Worm (Caenorhabditis elegans): ENCODE data around the gene dgn-1.
A peak's percentile ranks its signal among the peaks of the same experiment; 100 is the strongest.

The dgn-1 gene

ce11 chrX:10900079-10900724 lies 28.6 kb downstream of the dgn-1 start, which contains the start of gene suca-1:
suca-1 (minus strand) TSS chrX:10900114.
- TF ChIP-seq snpc-4 (tag; optimal IDR thresholded peaks at IDR 0.05) (peak; percentile 4), nhr-25 (tag; optimal IDR thresholded peaks at IDR 0.05) (peak; percentile 67), mdl-1 (tag; optimal IDR thresholded peaks at IDR 0.05) (no peak), aly-2 (tag; optimal IDR thresholded peaks at IDR 0.05) (no peak), lsy-12 (tag; optimal IDR thresholded peaks at IDR 0.05) (no peak), nhr-12 (tag; optimal IDR thresholded peaks at IDR 0.05) (no peak), lin-15B (tag; optimal IDR thresholded peaks at IDR 0.05) (no peak), daf-12 (tag; optimal IDR thresholded peaks at IDR 0.05) (no peak), nhr-77 (tag; optimal IDR thresholded peaks at IDR 0.05) (no peak), ceh-82 (tag; optimal IDR thresholded peaks at IDR 0.05) (no peak), unc-62 (GFP tag; optimal IDR thresholded peaks at IDR 0.05) (no peak), nfya-1 (tag; optimal IDR thresholded peaks at IDR 0.05; ENCODE audit: insufficient read depth) (no peak), hmg-11 (tag; optimal IDR thresholded peaks at IDR 0.05) (peak; percentile 39), nhr-43 (tag; optimal IDR thresholded peaks at IDR 0.05; ENCODE audit: poor library complexity, severe bottlenecking) (peak; percentile 11), fkh-2 (tag; optimal IDR thresholded peaks at IDR 0.05) (no peak), pqm-1 (tag; optimal IDR thresholded peaks at IDR 0.05) (no peak), skn-1 (tag; optimal IDR thresholded peaks at IDR 0.05) (no peak), elt-3 (tag; optimal IDR thresholded peaks at IDR 0.05) (no peak), unc-39 (tag; optimal IDR thresholded peaks at IDR 0.05) (no peak), zag-1 (tag; optimal IDR thresholded peaks at IDR 0.05) (no peak), egl-5 (tag; optimal IDR thresholded peaks at IDR 0.05) (peak; percentile 36), nhr-76 (tag; optimal IDR thresholded peaks at IDR 0.05) (no peak), ceh-9 (tag; optimal IDR thresholded peaks at IDR 0.05) (no peak), mml-1 (tag; optimal IDR thresholded peaks at IDR 0.05) (no peak), elt-1 (tag; optimal IDR thresholded peaks at IDR 0.05) (no peak), jun-1 (tag; optimal IDR thresholded peaks at IDR 0.05) (no peak), elt-2 (tag; optimal IDR thresholded peaks at IDR 0.05) (peak; percentile 68), R02D3.7 (tag; optimal IDR thresholded peaks at IDR 0.05) (no peak), nhr-23 (tag; optimal IDR thresholded peaks at IDR 0.05) (peak; percentile 44)

- TF ChIP-seq unc-62 (GFP tag; optimal IDR thresholded peaks at IDR 0.05) (no peak), jun-1 (tag; optimal IDR thresholded peaks at IDR 0.05) (no peak), ama-1 (optimal IDR thresholded peaks at IDR 0.05) (no peak), unc-39 (tag; optimal IDR thresholded peaks at IDR 0.05) (no peak), nhr-77 (tag; optimal IDR thresholded peaks at IDR 0.05) (no peak), nhr-12 (tag; optimal IDR thresholded peaks at IDR 0.05) (no peak), nhr-28 (tag; optimal IDR thresholded peaks at IDR 0.05) (no peak), eor-1 (tag; optimal IDR thresholded peaks at IDR 0.05) (no peak), snpc-4 (tag; optimal IDR thresholded peaks at IDR 0.05) (no peak), nhr-43 (tag; optimal IDR thresholded peaks at IDR 0.05; ENCODE audit: poor library complexity, severe bottlenecking) (no peak), fkh-2 (tag; optimal IDR thresholded peaks at IDR 0.05) (no peak)
Observed at ce11 chrX:10896498-10896897, 32.3 kb downstream of the dgn-1 start, which contains the start of gene haly-1. haly-1 (minus strand) TSS chrX:10896598.

- TF ChIP-seq nhr-77 (tag; optimal IDR thresholded peaks at IDR 0.05) (no peak), eor-1 (tag; optimal IDR thresholded peaks at IDR 0.05) (no peak)
Observed at ce11 chrX:10891890-10892289, 36.9 kb downstream of the dgn-1 start, which contains the start of gene F47B10.3. F47B10.3 (plus strand) TSS chrX:10892190.

ce11 chrX:10890965-10891364 lies 37.8 kb downstream of the dgn-1 start, which contains the start of gene F47B10.4:
F47B10.4 (plus strand) TSS chrX:10891265.
- no peak for TF ChIP-seq mdl-1 (tag; optimal IDR thresholded peaks at IDR 0.05)
- no peak for TF ChIP-seq nhr-77 (tag; optimal IDR thresholded peaks at IDR 0.05)
- no peak for TF ChIP-seq unc-39 (tag; optimal IDR thresholded peaks at IDR 0.05)
- TF ChIP-seq sea-2 (GFP tag; optimal IDR thresholded peaks at IDR 0.05) = no peak
- TF ChIP-seq daf-12 (tag; optimal IDR thresholded peaks at IDR 0.05) = no peak
- TF ChIP-seq skn-1 (tag; optimal IDR thresholded peaks at IDR 0.05) = no peak
- no peak for TF ChIP-seq ZK546.5 (tag; optimal IDR thresholded peaks at IDR 0.05)
- TF ChIP-seq elt-2 (tag; optimal IDR thresholded peaks at IDR 0.05) = no peak
- no peak for TF ChIP-seq ceh-28 (tag; optimal IDR thresholded peaks at IDR 0.05)
- no peak for TF ChIP-seq ama-1 (optimal IDR thresholded peaks at IDR 0.05)
- TF ChIP-seq nhr-237 (tag; optimal IDR thresholded peaks at IDR 0.05) = no peak
- no peak for TF ChIP-seq pha-4 (tag; optimal IDR thresholded peaks at IDR 0.05)
- TF ChIP-seq zag-1 (tag; optimal IDR thresholded peaks at IDR 0.05) = no peak
- TF ChIP-seq egl-27 (tag; optimal IDR thresholded peaks at IDR 0.05) = no peak
- TF ChIP-seq snpc-4 (tag; optimal IDR thresholded peaks at IDR 0.05) = no peak
- no peak for TF ChIP-seq nhr-11 (tag; optimal IDR thresholded peaks at IDR 0.05)
- TF ChIP-seq egl-5 (tag; optimal IDR thresholded peaks at IDR 0.05) = no peak
- TF ChIP-seq nfya-1 (tag; optimal IDR thresholded peaks at IDR 0.05; ENCODE audit: insufficient read depth) = no peak

All from whole organism, L3 larva.